Fruit fly (Drosophila melanogaster) whole organism, adult: ENCODE measurements around the gene psh.

Experiments
- CG11617 ChIP-seq: fragments of 200-800 bp; sonication (Bioruptor generic); optimal IDR thresholded peaks from 2 replicates; lab custom pipeline; 2017; ENCODE audit warnings: mild to moderate bottlenecking, missing biosample characterization, missing genetic modification reagents, missing genetic modification characterization
- CG14711 ChIP-seq: fragments of 200-800 bp; sonication (Bioruptor generic); optimal IDR thresholded peaks from 2 replicates; lab custom pipeline; 2018; ENCODE audit warnings: missing biosample characterization, mild to moderate bottlenecking, missing genetic modification characterization, moderate library complexity
- CG1620 ChIP-seq: fragments of 200-800 bp; sonication (Bioruptor generic); optimal IDR thresholded peaks from 2 replicates; lab custom pipeline; 2016; ENCODE audit warnings: missing biosample characterization, missing genetic modification characterization
- CG5204 ChIP-seq: fragments of 200-800 bp; sonication (Bioruptor generic); optimal IDR thresholded peaks from 2 replicates; lab custom pipeline; 2016; ENCODE audit warnings: missing biosample characterization, missing genetic modification characterization
- CG7045 ChIP-seq: fragments of 200-800 bp; sonication (Bioruptor generic); optimal IDR thresholded peaks from 2 replicates; lab custom pipeline; 2017; ENCODE audit warnings: missing biosample characterization, mild to moderate bottlenecking, missing genetic modification characterization
- Clk ChIP-seq: fragments of 200-800 bp; sonication (Bioruptor generic); optimal IDR thresholded peaks from 2 replicates; lab custom pipeline; 2017; ENCODE audit warnings: missing biosample characterization, missing genetic modification characterization
- Mnt ChIP-seq: fragments of 200-800 bp; sonication (Bioruptor generic); optimal IDR thresholded peaks from 2 replicates; lab custom pipeline; 2016; ENCODE audit warnings: missing biosample characterization, mild to moderate bottlenecking, missing genetic modification characterization
- bab1 ChIP-seq: fragments of 200-800 bp; sonication (Bioruptor generic); optimal IDR thresholded peaks from 3 replicates; lab custom pipeline; 2019; ENCODE audit warnings: missing biosample characterization, mild to moderate bottlenecking, missing genetic modification characterization, moderate library complexity
- cnc ChIP-seq, 2 experiments: fragments of >200 bp; optimal IDR thresholded peaks; 2 replicates each; lab custom pipeline; 2017
- kay ChIP-seq: fragments of 200-800 bp; sonication (Bioruptor generic); peaks from one replicate; lab custom pipeline; 2016; ENCODE audit warnings: missing biosample characterization, missing genetic modification characterization, borderline replicate concordance
- toe ChIP-seq: fragments of 200-800 bp; sonication (Bioruptor generic); optimal IDR thresholded peaks from 2 replicates; lab custom pipeline; 2016; ENCODE audit warnings: missing biosample characterization, missing genetic modification characterization

DNA sequence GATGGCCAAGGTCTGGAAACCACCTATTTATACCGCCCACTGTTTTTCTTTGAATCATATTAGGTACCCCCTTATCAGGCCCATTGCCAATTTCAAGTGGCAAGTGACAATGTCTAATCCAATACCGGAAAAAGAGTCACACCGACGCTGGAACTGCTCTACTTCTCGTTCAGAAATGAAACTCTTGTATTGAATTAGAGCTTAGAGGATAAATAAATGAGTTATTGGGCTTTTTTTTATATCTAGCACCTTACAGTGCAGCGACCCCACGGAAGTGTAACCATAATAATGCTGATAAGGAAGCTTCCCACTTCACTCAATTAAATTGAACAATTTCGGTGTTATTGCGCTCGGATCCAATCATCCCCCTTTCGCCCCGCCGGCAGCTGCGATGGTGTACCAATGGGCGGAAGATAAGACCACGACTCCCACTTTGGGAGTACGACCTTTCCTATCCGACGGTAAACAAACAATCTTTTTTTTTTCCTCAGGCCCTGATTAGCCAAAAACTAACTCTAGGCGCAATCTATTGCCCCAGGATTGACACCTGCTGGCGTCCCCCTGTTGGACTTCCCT is 7.5 kb upstream of the psh start, which contains the start of gene CG15043:
- TF ChIP-seq toe (GFP tag; lab: Kevin White, UChicago) (no peak), cnc (optimal IDR thresholded peaks at IDR 0.05; lab: Kevin White, UChicago) (no peak), kay (GFP tag; lab: Kevin White, UChicago) (no peak), CG14711 (tag; lab: Kevin White, UChicago) (peak; percentile 48), Mnt (GFP tag; lab: Kevin White, UChicago) (no peak), CG5204 (GFP tag; lab: Kevin White, UChicago) (no peak), CG1620 (GFP tag; lab: Kevin White, UChicago) (no peak), CG11617 (GFP tag; lab: Kevin White, UChicago) (no peak), Clk (no peak), CG7045 (GFP tag; lab: Kevin White, UChicago) (no peak), bab1 (GFP tag; lab: Kevin White, UChicago) (no peak)
